Worm (Caenorhabditis elegans): Measurements from ENCODE around the gene Y55F3BR.2.
"Not testable (repeated sequence)": the region's sequence is repeated elsewhere in the genome, so short reads cannot be mapped to it uniquely, and the experiment has no call there.

Y55F3BR.2 gene

DNA sequence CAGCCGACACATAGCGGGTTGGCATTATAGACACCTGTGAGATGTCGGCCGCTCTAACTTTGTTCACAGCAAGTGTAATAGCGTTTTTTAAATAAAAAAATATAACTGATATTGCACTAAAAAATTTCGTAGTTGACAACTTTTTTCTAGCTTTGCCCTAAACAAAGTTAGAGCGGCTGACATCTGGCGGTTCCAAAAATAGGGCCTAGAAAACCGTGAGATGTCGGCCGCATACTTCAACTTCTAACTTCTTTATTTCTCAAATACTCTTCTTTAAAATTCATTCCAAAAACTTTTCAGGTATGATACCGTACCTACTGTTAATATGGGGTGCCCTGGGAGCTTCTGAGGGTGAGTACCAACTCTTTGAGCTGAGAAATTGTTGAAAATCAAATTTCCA is at the start of gene Y55F3BR.2:
Y55F3BR.2 (plus strand) TSS at position 301 of the 400 bp plus-strand sequence.
- TF ChIP-seq T23F11.4 (GFP tag; optimal IDR thresholded peaks at IDR 0.05) (no peak), hlh-15 (tag; optimal IDR thresholded peaks at IDR 0.05) (no peak), sox-2 (GFP tag; IDR thresholded peaks at IDR 0.05) (no peak), pax-1 (tag; optimal IDR thresholded peaks at IDR 0.05) (no peak), hlh-13 (GFP tag; optimal IDR thresholded peaks at IDR 0.05) (no peak), ceh-45 (GFP tag; IDR thresholded peaks at IDR 0.05) (no peak), fkh-6 (tag; optimal IDR thresholded peaks at IDR 0.05) (no peak), zip-5 (tag; optimal IDR thresholded peaks at IDR 0.05) (no peak), pag-3 (tag; optimal IDR thresholded peaks at IDR 0.05; ENCODE audit: borderline replicate concordance) (no peak), che-1 (tag; optimal IDR thresholded peaks at IDR 0.05) (no peak), nhr-11 (tag; optimal IDR thresholded peaks at IDR 0.05) (no peak)

DNA sequence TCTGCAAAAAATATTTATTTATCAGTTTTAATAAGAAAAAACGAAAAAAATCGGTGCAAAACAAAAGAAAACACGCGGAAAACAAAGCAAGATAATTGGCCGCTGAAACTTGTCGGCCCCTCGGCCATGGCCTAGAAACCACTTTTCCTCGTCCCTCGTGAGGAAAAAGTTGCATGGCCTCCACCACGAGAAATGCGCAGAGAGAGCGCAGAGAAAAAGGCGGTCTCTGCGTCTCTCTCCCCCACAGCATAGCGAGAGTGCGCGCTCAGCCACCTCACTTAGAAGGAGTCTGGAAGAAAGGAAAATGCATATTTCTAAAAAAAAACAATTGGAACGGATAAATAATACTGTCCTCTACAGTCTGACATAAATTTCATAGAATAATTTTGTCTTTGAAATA is 45.4 kb upstream of the Y55F3BR.2 start:
- TF ChIP-seq hlh-30 (tag; optimal IDR thresholded peaks at IDR 0.05; ENCODE audit: insufficient read depth) (peak; percentile 4), ceh-45 (GFP tag; IDR thresholded peaks at IDR 0.05) (0 out of 2 replicates have a peak, but pooled peaks have one; percentile 36), tbx-2 (tag; optimal IDR thresholded peaks at IDR 0.05) (peak; percentile 37), C08G9.2 (tag; optimal IDR thresholded peaks at IDR 0.05) (peak; percentile 56), rnt-1 (tag; optimal IDR thresholded peaks at IDR 0.05) (peak; percentile 16), unc-3 (GFP tag; conservative IDR thresholded peaks at IDR 0.05) (peak; percentile 23; the same call in 1 of the 2 replicates), ceh-2 (tag; optimal IDR thresholded peaks at IDR 0.05) (peak; percentile 20), ceh-34 (tag; optimal IDR thresholded peaks at IDR 0.05) (peak; percentile 7), ceh-31 (tag; optimal IDR thresholded peaks at IDR 0.05) (peak; percentile 58)
- not testable (repeated sequence) for TF ChIP-seq unc-3 (tag; optimal IDR thresholded peaks at IDR 0.05)

ce11 chrIV:817879-818278 is 40.9 kb upstream of the Y55F3BR.2 start:
- TF ChIP-seq unc-3 (GFP tag; conservative IDR thresholded peaks at IDR 0.05): no peak
- TF ChIP-seq unc-3 (tag; optimal IDR thresholded peaks at IDR 0.05): no peak
- no peak for TF ChIP-seq hlh-13 (GFP tag; optimal IDR thresholded peaks at IDR 0.05)
- no peak for TF ChIP-seq ceh-45 (GFP tag; IDR thresholded peaks at IDR 0.05)
- no peak for TF ChIP-seq pax-1 (tag; optimal IDR thresholded peaks at IDR 0.05)
- TF ChIP-seq che-1 (tag; optimal IDR thresholded peaks at IDR 0.05): no peak
- no peak for TF ChIP-seq dmd-4 (tag; optimal IDR thresholded peaks at IDR 0.05; ENCODE audit: borderline replicate concordance)
- TF ChIP-seq C08G9.2 (tag; optimal IDR thresholded peaks at IDR 0.05): no peak
- TF ChIP-seq nhr-232 (tag; optimal IDR thresholded peaks at IDR 0.05): no peak

DNA sequence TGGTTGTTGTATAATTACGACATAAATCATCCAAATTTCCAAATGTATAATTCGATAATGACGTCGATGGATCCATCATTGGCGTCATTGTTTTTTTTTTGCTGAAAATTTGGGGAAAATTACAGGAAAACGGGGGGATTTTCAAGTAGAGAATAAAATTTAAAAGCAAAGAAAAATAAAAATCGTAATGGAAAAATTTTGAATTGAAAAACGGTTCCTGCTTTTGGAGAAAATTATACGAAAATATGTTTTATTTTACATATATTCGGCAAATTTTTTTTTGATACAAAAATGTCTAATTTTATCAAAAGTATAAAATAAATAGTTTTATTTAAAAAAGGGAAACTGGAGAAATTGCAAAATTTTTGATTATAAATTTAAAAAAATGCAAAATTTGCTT is 33.9 kb upstream of the Y55F3BR.2 start, which contains the start of gene zipt-15:
zipt-15 (minus strand) TSS at position 101 of the 400 bp plus-strand sequence.
- TF ChIP-seq C38D4.7 (GFP tag; optimal IDR thresholded peaks at IDR 0.05) (no peak), che-1 (tag; optimal IDR thresholded peaks at IDR 0.05) (no peak), ceh-45 (GFP tag; IDR thresholded peaks at IDR 0.05) (no peak), elt-4 (tag; optimal IDR thresholded peaks at IDR 0.05) (no peak), fkh-6 (tag; optimal IDR thresholded peaks at IDR 0.05) (no peak), ceh-30 (tag; optimal IDR thresholded peaks at IDR 0.05) (no peak), hlh-8 (tag; optimal IDR thresholded peaks at IDR 0.05) (no peak), pha-4 (tag; optimal IDR thresholded peaks at IDR 0.05) (no peak), unc-42 (tag; optimal IDR thresholded peaks at IDR 0.05) (no peak)

DNA sequence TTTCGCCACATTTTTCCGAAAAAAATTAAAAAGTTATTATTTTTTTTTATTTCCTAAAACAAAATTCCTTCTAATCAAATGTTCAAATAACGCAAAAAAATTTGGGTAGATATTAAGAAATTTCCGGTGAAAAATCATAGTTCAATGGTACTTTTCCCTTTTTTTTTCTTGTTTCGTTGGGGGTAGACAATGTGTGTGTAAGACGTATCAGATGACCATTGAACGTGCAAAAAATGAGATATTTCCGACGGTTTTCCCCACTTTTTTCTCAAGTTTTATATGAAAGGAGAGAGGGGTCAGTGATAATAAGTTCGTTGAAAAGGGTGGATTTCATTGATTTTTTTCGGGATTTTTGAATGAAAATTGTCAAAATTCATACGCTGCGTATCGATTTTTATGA is 32.6 kb upstream of the Y55F3BR.2 start:
- TF ChIP-seq ahr-1 (tag; optimal IDR thresholded peaks at IDR 0.05) (no peak), ceh-6 (GFP tag; optimal IDR thresholded peaks at IDR 0.05) (no peak), hlh-6 (tag; optimal IDR thresholded peaks at IDR 0.05) (no peak), madf-2 (tag; optimal IDR thresholded peaks at IDR 0.05) (no peak), ceh-30 (tag; optimal IDR thresholded peaks at IDR 0.05) (no peak), nhr-232 (tag; optimal IDR thresholded peaks at IDR 0.05) (no peak), unc-86 (tag; optimal IDR thresholded peaks at IDR 0.05) (no peak), fax-1 (tag; optimal IDR thresholded peaks at IDR 0.05) (no peak), ama-1 (optimal IDR thresholded peaks at IDR 0.05) (no peak), K09A11.1 (tag; optimal IDR thresholded peaks at IDR 0.05; ENCODE audit: insufficient read depth) (no peak), sox-4 (tag; optimal IDR thresholded peaks at IDR 0.05) (no peak), ttx-3 (tag; optimal IDR thresholded peaks at IDR 0.05) (no peak), zip-5 (tag; optimal IDR thresholded peaks at IDR 0.05) (no peak), unc-55 (GFP tag; optimal IDR thresholded peaks at IDR 0.05) (no peak)

Data from whole organism, late embryonic.